Worm (Caenorhabditis elegans) whole organism, L1 larva: ENCODE data around the gene F09F9.2.
A peak's percentile ranks its signal among the peaks of the same experiment; 100 is the strongest.

ENCODE experiments used
- C16A3.4 ChIP-seq: fragments of 150-350 bp; optimal IDR thresholded peaks from 2 replicates; lab custom pipeline; 2014; ENCODE audit warnings: missing biosample characterization, missing genetic modification characterization
- C34B4.2 ChIP-seq: sonication (generic microtip); optimal IDR thresholded peaks from 2 replicates; lab custom pipeline; 2017; ENCODE audit warnings: mild to moderate bottlenecking, missing genetic modification characterization, missing compliant biosample characterization
- F16B12.6 ChIP-seq: fragments of 150-350 bp; optimal IDR thresholded peaks from 2 replicates; lab custom pipeline; 2014; ENCODE audit warnings: missing biosample characterization, missing genetic modification characterization
- alr-1 ChIP-seq: fragments of 200-800 bp; sonication (Bioruptor generic); optimal IDR thresholded peaks from 2 replicates; lab custom pipeline; 2018; ENCODE audit warnings: borderline replicate concordance, mild to moderate bottlenecking, missing genetic modification characterization, missing compliant biosample characterization
- aly-2 ChIP-seq: fragments of 150-350 bp; optimal IDR thresholded peaks from 2 replicates; lab custom pipeline; 2014; ENCODE audit warnings: missing biosample characterization, missing genetic modification characterization
- ceh-82 ChIP-seq, 3 experiments: fragments of 150-350 bp in 1 of 3; sonication (generic microtip) in 2 of 3; optimal IDR thresholded peaks; 2 replicates each; lab custom pipeline; 2014 to 2017; ENCODE audit warnings: missing biosample characterization in 3 of 3, missing genetic modification characterization in 3 of 3
- ceh-90 ChIP-seq: sonication (generic microtip); optimal IDR thresholded peaks from 2 replicates; lab custom pipeline; 2016; ENCODE audit warnings: missing genetic modification characterization, missing compliant biosample characterization
- dpl-1 ChIP-seq, 3 experiments: fragments of 150-350 bp in 2 of 3; sonication (generic microtip) in 1 of 3; optimal IDR thresholded peaks; 2 replicates each; lab custom pipeline; 2014 to 2017; ENCODE audit warnings: missing biosample characterization in 3 of 3, missing genetic modification characterization in 3 of 3, missing genetic modification reagents in 3 of 3
- efl-1 ChIP-seq, 4 experiments: fragments of 150-350 bp; optimal IDR thresholded peaks in 3 of 4; peaks in 1 of 4; 1 replicate in 1 of 4; 2 replicates in 3 of 4; lab custom pipeline; 2014; ENCODE audit warnings: missing biosample characterization in 2 of 4, missing genetic modification characterization in 2 of 4, missing genetic modification reagents in 2 of 4
- egl-13 ChIP-seq: sonication (generic microtip); optimal IDR thresholded peaks from 2 replicates; lab custom pipeline; 2016; ENCODE audit warnings: missing genotype, missing genetic modification reagents, missing genetic modification characterization, missing compliant biosample characterization
- egl-27 ChIP-seq, 2 experiments: fragments of 150-350 bp in 1 of 2; sonication (generic microtip); optimal IDR thresholded peaks; 3 replicates each; lab custom pipeline; 2017 to 2018; ENCODE audit warnings: missing biosample characterization in 2 of 2, missing genetic modification characterization in 2 of 2, missing genetic modification reagents in 2 of 2
- elt-2 ChIP-seq: sonication (generic microtip); optimal IDR thresholded peaks from 2 replicates; lab custom pipeline; 2016; ENCODE audit warnings: missing genetic modification characterization, mild to moderate bottlenecking, inconsistent platforms, missing compliant biosample characterization, missing genetic modification reagents
- fkh-10 ChIP-seq: sonication (generic microtip); optimal IDR thresholded peaks from 2 replicates; lab custom pipeline; 2017; ENCODE audit warnings: missing biosample characterization, missing genetic modification reagents, missing genetic modification characterization
- fkh-4 ChIP-seq: sonication (generic microtip); optimal IDR thresholded peaks from 2 replicates; lab custom pipeline; 2016; ENCODE audit warnings: missing compliant biosample characterization, missing genetic modification characterization, borderline replicate concordance
- fkh-8 ChIP-seq: sonication (generic microtip); optimal IDR thresholded peaks from 2 replicates; lab custom pipeline; 2016; ENCODE audit warnings: mild to moderate bottlenecking, missing genetic modification characterization, missing compliant biosample characterization
- fos-1 ChIP-seq: fragments of 150-350 bp; optimal IDR thresholded peaks from 2 replicates; lab custom pipeline; 2014; ENCODE audit warnings: missing biosample characterization, missing genetic modification characterization
- hlh-17 ChIP-seq: fragments of 200-800 bp; sonication (Bioruptor generic); optimal IDR thresholded peaks from 2 replicates; lab custom pipeline; 2018; ENCODE audit warnings: missing genetic modification characterization, mild to moderate bottlenecking, missing compliant biosample characterization, moderate library complexity, borderline replicate concordance
- hlh-4 ChIP-seq: sonication (generic microtip); optimal IDR thresholded peaks from 2 replicates; lab custom pipeline; 2016; ENCODE audit warnings: mild to moderate bottlenecking, missing genetic modification characterization, missing compliant biosample characterization
- hpl-2 ChIP-seq: fragments of 150-350 bp; optimal IDR thresholded peaks from 2 replicates; lab custom pipeline; 2014; ENCODE audit warnings: missing biosample characterization, missing genetic modification reagents, missing genetic modification characterization
- irx-1 ChIP-seq: sonication (generic microtip); optimal IDR thresholded peaks from 2 replicates; lab custom pipeline; 2016; ENCODE audit warnings: missing genetic modification characterization, missing compliant biosample characterization
- lin-14 ChIP-seq: fragments of 200-800 bp; sonication (Bioruptor generic); optimal IDR thresholded peaks from 2 replicates; lab custom pipeline; 2018; ENCODE audit warnings: mild to moderate bottlenecking, missing genetic modification characterization, moderate library complexity, missing compliant biosample characterization
- lin-15B ChIP-seq: fragments of 150-350 bp; sonication (generic microtip); optimal IDR thresholded peaks from 3 replicates; lab custom pipeline; 2014; ENCODE audit warnings: missing biosample characterization, missing genetic modification characterization
- lsy-2 ChIP-seq, 2 experiments: fragments of 150-350 bp; optimal IDR thresholded peaks; 2 replicates each; lab custom pipeline; 2014; ENCODE audit warnings: missing biosample characterization in 2 of 2, missing genetic modification characterization in 2 of 2
- mep-1 ChIP-seq: fragments of 150-350 bp; optimal IDR thresholded peaks from 2 replicates; lab custom pipeline; 2014; ENCODE audit warnings: missing biosample characterization, missing genetic modification characterization
- nhr-11 ChIP-seq: fragments of 150-350 bp; optimal IDR thresholded peaks from 2 replicates; lab custom pipeline; 2014; ENCODE audit warnings: missing biosample characterization, missing genetic modification characterization
- nhr-12 ChIP-seq: sonication (generic microtip); optimal IDR thresholded peaks from 2 replicates; lab custom pipeline; 2017; ENCODE audit warnings: missing biosample characterization, missing genetic modification characterization
- nhr-19 ChIP-seq: fragments of 200-800 bp; sonication (Bioruptor generic); conservative IDR thresholded peaks from 2 replicates; pipeline ENCODE4 v1.3.6; 2022; ENCODE audit warnings: missing genetic modification characterization, missing compliant biosample characterization
- nhr-20 ChIP-seq: sonication (generic microtip); optimal IDR thresholded peaks from 2 replicates; lab custom pipeline; 2016; ENCODE audit warnings: mild to moderate bottlenecking, missing genetic modification characterization, missing compliant biosample characterization
- nhr-71 ChIP-seq: sonication (generic microtip); optimal IDR thresholded peaks from 2 replicates; lab custom pipeline; 2016; ENCODE audit warnings: mild to moderate bottlenecking, missing genetic modification characterization, moderate library complexity, missing compliant biosample characterization
- nhr-77 ChIP-seq: fragments of 150-350 bp; optimal IDR thresholded peaks from 2 replicates; lab custom pipeline; 2014; ENCODE audit warnings: missing biosample characterization, missing genetic modification characterization
- nhr-90 ChIP-seq: sonication (generic microtip); optimal IDR thresholded peaks from 2 replicates; lab custom pipeline; 2016; ENCODE audit warnings: mild to moderate bottlenecking, missing genetic modification characterization, missing compliant biosample characterization; ENCODE audit not compliant: poor library complexity
- pax-3 ChIP-seq: fragments of 200-800 bp; sonication (Bioruptor generic); optimal IDR thresholded peaks from 2 replicates; lab custom pipeline; 2018; ENCODE audit warnings: mild to moderate bottlenecking, missing genetic modification characterization, moderate library complexity, missing compliant biosample characterization
- snpc-4 ChIP-seq: fragments of 150-350 bp; optimal IDR thresholded peaks from 2 replicates; lab custom pipeline; 2014; ENCODE audit warnings: missing biosample characterization, missing genetic modification characterization
- sup-37 ChIP-seq: fragments of 200-800 bp; sonication (Bioruptor generic); optimal IDR thresholded peaks from 2 replicates; lab custom pipeline; 2018; ENCODE audit warnings: mild to moderate bottlenecking, missing genetic modification characterization, missing compliant biosample characterization
- tbx-2 ChIP-seq: sonication (generic microtip); optimal IDR thresholded peaks from 2 replicates; lab custom pipeline; 2016; ENCODE audit warnings: missing genetic modification characterization, missing compliant biosample characterization
- tlp-1 ChIP-seq: fragments of 150-350 bp; optimal IDR thresholded peaks from 2 replicates; lab custom pipeline; 2014; ENCODE audit warnings: missing biosample characterization, missing genetic modification characterization
- unc-30 ChIP-seq: sonication (generic microtip); optimal IDR thresholded peaks from 2 replicates; lab custom pipeline; 2017; ENCODE audit warnings: missing biosample characterization, missing genetic modification characterization
- unc-86 ChIP-seq: sonication (generic microtip); optimal IDR thresholded peaks from 2 replicates; lab custom pipeline; 2016; ENCODE audit warnings: missing genetic modification characterization, missing compliant biosample characterization
- xbp-1 ChIP-seq: sonication (generic microtip); optimal IDR thresholded peaks from 2 replicates; lab custom pipeline; 2016; ENCODE audit warnings: missing genetic modification characterization, missing compliant biosample characterization
- zag-1 ChIP-seq: fragments of 150-350 bp; optimal IDR thresholded peaks from 2 replicates; lab custom pipeline; 2014; ENCODE audit warnings: missing biosample characterization, missing genetic modification characterization
- zip-4 ChIP-seq: fragments of 200-800 bp; sonication (Bioruptor generic); optimal IDR thresholded peaks from 2 replicates; lab custom pipeline; 2018; ENCODE audit warnings: mild to moderate bottlenecking, missing genetic modification characterization, moderate library complexity, missing compliant biosample characterization
- ztf-11 ChIP-seq, 2 experiments: sonication (generic microtip); optimal IDR thresholded peaks; 2 replicates each; lab custom pipeline; 2016 to 2017; ENCODE audit warnings: missing genetic modification characterization in 2 of 2, missing biosample characterization in 1 of 2, missing compliant biosample characterization in 1 of 2

F09F9.2 gene

ce11 chrX:4142202-4142601 lies 31.0 kb upstream of the F09F9.2 start (continued):
- TF ChIP-seq egl-27 (tag; optimal IDR thresholded peaks at IDR 0.05; lab: Kevin White, UChicago): no peak
- peak; percentile 83 for TF ChIP-seq egl-13 (tag; lab: Kevin White, UChicago)
- peak; percentile 93 for TF ChIP-seq tbx-2 (tag; lab: Kevin White, UChicago)
- peak; percentile 84 for TF ChIP-seq mep-1 (tag; lab: Kevin White, UChicago)
- no peak for TF ChIP-seq aly-2 (tag; lab: Kevin White, UChicago)
- peak; percentile 99 for TF ChIP-seq nhr-71 (tag; lab: Kevin White, UChicago)
- peak; percentile 42 for TF ChIP-seq fkh-10 (GFP tag; lab: Kevin White, UChicago)
- TF ChIP-seq nhr-20 (tag; lab: Kevin White, UChicago): peak; percentile 99
- TF ChIP-seq fkh-4 (tag; lab: Kevin White, UChicago): no peak
- TF ChIP-seq fkh-8 (tag; lab: Kevin White, UChicago): peak; percentile 80
- TF ChIP-seq pax-3 (tag; lab: Kevin White, UChicago): peak; percentile 76
- peak; percentile 96 for TF ChIP-seq nhr-19 (GFP tag; lab: Robert Waterston, UW)
- peak; percentile 95 for TF ChIP-seq nhr-90 (tag; lab: Kevin White, UChicago)
- TF ChIP-seq hlh-17 (GFP tag; lab: Kevin White, UChicago): peak; percentile 19
- TF ChIP-seq lin-15B (tag; lab: Kevin White, UChicago): no peak
- TF ChIP-seq nhr-11 (tag; lab: Kevin White, UChicago): peak; percentile 29
- peak; percentile 40 for TF ChIP-seq hlh-4 (tag; lab: Kevin White, UChicago)
- no peak for TF ChIP-seq C34B4.2 (tag; lab: Kevin White, UChicago)
- TF ChIP-seq hpl-2: peak; percentile 10
- TF ChIP-seq tlp-1: no peak
- peak; percentile 32 for TF ChIP-seq zag-1 (tag; lab: Kevin White, UChicago)
- peak; percentile 73 for TF ChIP-seq xbp-1
- peak; percentile 12 to 49 (median 43) for TF ChIP-seq dpl-1 (GFP tag; optimal IDR thresholded peaks at IDR 0.05; lab: Kevin White, UChicago)
- peak; percentile 98 for TF ChIP-seq lin-14
- TF ChIP-seq ceh-82 (tag; optimal IDR thresholded peaks at IDR 0.05; lab: Kevin White, UChicago): peak in 2 of 3 experiments; percentile 30 to 41
- TF ChIP-seq C16A3.4 (tag; lab: Kevin White, UChicago): peak; percentile 55
- TF ChIP-seq zip-4 (GFP tag; lab: Kevin White, UChicago): peak; percentile 80
- TF ChIP-seq elt-2 (tag; lab: Kevin White, UChicago): peak; percentile 90
- TF ChIP-seq unc-86 (tag; lab: Kevin White, UChicago): peak; percentile 60
- peak; percentile 60 for TF ChIP-seq snpc-4 (tag; lab: Kevin White, UChicago)
- no peak for TF ChIP-seq ceh-90 (tag; lab: Kevin White, UChicago)
- no peak for TF ChIP-seq ztf-11 (tag; optimal IDR thresholded peaks at IDR 0.05; lab: Kevin White, UChicago)
- no peak for TF ChIP-seq unc-30 (tag; lab: Kevin White, UChicago)
- no peak for TF ChIP-seq alr-1
- TF ChIP-seq efl-1 (optimal IDR thresholded peaks at IDR 0.05; lab: Kevin White, UChicago): peak; percentile 39 to 47
- peak; percentile 19 to 95 for TF ChIP-seq efl-1 (GFP tag; optimal IDR thresholded peaks at IDR 0.05 in 1 of 2; lab: Kevin White, UChicago)
- TF ChIP-seq nhr-77 (tag; lab: Kevin White, UChicago): peak; percentile 47
- no peak for TF ChIP-seq fos-1 (tag; lab: Kevin White, UChicago)
- peak; percentile 56 to 82 for TF ChIP-seq lsy-2 (tag; optimal IDR thresholded peaks at IDR 0.05; lab: Kevin White, UChicago)
- peak; percentile 82 for TF ChIP-seq irx-1 (tag; lab: Kevin White, UChicago)
- peak; percentile 37 for TF ChIP-seq nhr-12 (tag; lab: Kevin White, UChicago)
- TF ChIP-seq F16B12.6 (tag; lab: Kevin White, UChicago): no peak
- TF ChIP-seq sup-37 (GFP tag; lab: Kevin White, UChicago): peak; percentile 77
